Worm (Caenorhabditis elegans) whole organism, L1 larva: ENCODE measurements around the gene F52H2.1.
A peak's percentile ranks its signal among the peaks of the same experiment; 100 is the strongest.

Experiments
- C04F5.9 ChIP-seq: sonication (generic microtip); optimal IDR thresholded peaks from 2 replicates; lab custom pipeline; 2016; ENCODE audit warnings: missing genetic modification characterization, missing compliant biosample characterization
- C34B4.2 ChIP-seq: sonication (generic microtip); optimal IDR thresholded peaks from 2 replicates; lab custom pipeline; 2017; ENCODE audit warnings: mild to moderate bottlenecking, missing genetic modification characterization, missing compliant biosample characterization
- F16B12.6 ChIP-seq: fragments of 150-350 bp; optimal IDR thresholded peaks from 2 replicates; lab custom pipeline; 2014; ENCODE audit warnings: missing biosample characterization, missing genetic modification characterization
- Y116A8C.19 ChIP-seq: sonication (generic microtip); optimal IDR thresholded peaks from 2 replicates; lab custom pipeline; 2016; ENCODE audit warnings: missing compliant biosample characterization, missing genetic modification characterization, borderline replicate concordance
- aha-1 ChIP-seq: fragments of 150-350 bp; optimal IDR thresholded peaks from 2 replicates; lab custom pipeline; 2014; ENCODE audit warnings: missing biosample characterization, missing genetic modification characterization
- ama-1 ChIP-seq: fragments of 150-350 bp; optimal IDR thresholded peaks from 2 replicates; lab custom pipeline; 2014
- ceh-8 ChIP-seq: fragments of 200-800 bp; sonication (Bioruptor generic); optimal IDR thresholded peaks from 2 replicates; lab custom pipeline; 2018; ENCODE audit warnings: mild to moderate bottlenecking, missing genetic modification characterization, moderate library complexity, missing compliant biosample characterization
- ceh-82 ChIP-seq, 3 experiments: fragments of 150-350 bp in 1 of 3; sonication (generic microtip) in 2 of 3; optimal IDR thresholded peaks; 2 replicates each; lab custom pipeline; 2014 to 2017; ENCODE audit warnings: missing biosample characterization in 3 of 3, missing genetic modification characterization in 3 of 3
- ceh-90 ChIP-seq: sonication (generic microtip); optimal IDR thresholded peaks from 2 replicates; lab custom pipeline; 2016; ENCODE audit warnings: missing genetic modification characterization, missing compliant biosample characterization
- dpl-1 ChIP-seq, 3 experiments: fragments of 150-350 bp in 2 of 3; sonication (generic microtip) in 1 of 3; optimal IDR thresholded peaks; 2 replicates each; lab custom pipeline; 2014 to 2017; ENCODE audit warnings: missing biosample characterization in 3 of 3, missing genetic modification characterization in 3 of 3, missing genetic modification reagents in 3 of 3
- dsc-1 ChIP-seq: sonication (generic microtip); optimal IDR thresholded peaks from 2 replicates; lab custom pipeline; 2016; ENCODE audit warnings: mild to moderate bottlenecking, missing genetic modification characterization, missing compliant biosample characterization
- efl-1 ChIP-seq, 4 experiments: fragments of 150-350 bp; optimal IDR thresholded peaks in 3 of 4; peaks in 1 of 4; 1 replicate in 1 of 4; 2 replicates in 3 of 4; lab custom pipeline; 2014; ENCODE audit warnings: missing biosample characterization in 2 of 4, missing genetic modification characterization in 2 of 4, missing genetic modification reagents in 2 of 4
- efl-3 ChIP-seq: fragments of 200-800 bp; sonication (Bioruptor generic); optimal IDR thresholded peaks from 2 replicates; lab custom pipeline; 2018; ENCODE audit warnings: mild to moderate bottlenecking, missing genetic modification characterization, missing compliant biosample characterization
- egl-13 ChIP-seq: sonication (generic microtip); optimal IDR thresholded peaks from 2 replicates; lab custom pipeline; 2016; ENCODE audit warnings: missing genotype, missing genetic modification reagents, missing genetic modification characterization, missing compliant biosample characterization
- elt-2 ChIP-seq: sonication (generic microtip); optimal IDR thresholded peaks from 2 replicates; lab custom pipeline; 2016; ENCODE audit warnings: missing genetic modification characterization, mild to moderate bottlenecking, inconsistent platforms, missing compliant biosample characterization, missing genetic modification reagents
- fkh-10 ChIP-seq: sonication (generic microtip); optimal IDR thresholded peaks from 2 replicates; lab custom pipeline; 2017; ENCODE audit warnings: missing biosample characterization, missing genetic modification reagents, missing genetic modification characterization
- fkh-4 ChIP-seq: sonication (generic microtip); optimal IDR thresholded peaks from 2 replicates; lab custom pipeline; 2016; ENCODE audit warnings: missing compliant biosample characterization, missing genetic modification characterization, borderline replicate concordance
- grh-1 ChIP-seq: fragments of 200-800 bp; sonication (Bioruptor generic); IDR thresholded peaks from 2 replicates; pipeline ENCODE4 v1.3.6; 2022; ENCODE audit warnings: missing genetic modification reagents, missing genetic modification characterization, missing compliant biosample characterization
- irx-1 ChIP-seq: sonication (generic microtip); optimal IDR thresholded peaks from 2 replicates; lab custom pipeline; 2016; ENCODE audit warnings: missing genetic modification characterization, missing compliant biosample characterization
- isw-1 ChIP-seq: fragments of 200-800 bp; sonication (Bioruptor generic); IDR thresholded peaks from 2 replicates; pipeline ENCODE4 v1.3.6; 2022; ENCODE audit warnings: missing genetic modification characterization, missing compliant biosample characterization
- jun-1 ChIP-seq: fragments of 150-350 bp; optimal IDR thresholded peaks from 2 replicates; lab custom pipeline; 2014; ENCODE audit warnings: missing biosample characterization, missing genetic modification reagents, missing genetic modification characterization
- lin-15B ChIP-seq: fragments of 150-350 bp; sonication (generic microtip); optimal IDR thresholded peaks from 3 replicates; lab custom pipeline; 2014; ENCODE audit warnings: missing biosample characterization, missing genetic modification characterization
- lin-35 ChIP-seq, 2 experiments: fragments of 150-350 bp; optimal IDR thresholded peaks; 2 replicates each; lab custom pipeline; 2014; ENCODE audit warnings: missing biosample characterization in 2 of 2, missing genetic modification characterization in 2 of 2, missing genetic modification reagents in 2 of 2
- mab-9 ChIP-seq: fragments of 200-800 bp; sonication (Bioruptor generic); IDR thresholded peaks from 2 replicates; pipeline ENCODE4 v1.3.6; 2022; ENCODE audit warnings: missing genetic modification reagents, missing genetic modification characterization, missing compliant biosample characterization
- mef-2 ChIP-seq: fragments of 150-350 bp; optimal IDR thresholded peaks from 2 replicates; lab custom pipeline; 2014; ENCODE audit warnings: missing biosample characterization, missing genetic modification characterization
- mep-1 ChIP-seq: fragments of 150-350 bp; optimal IDR thresholded peaks from 2 replicates; lab custom pipeline; 2014; ENCODE audit warnings: missing biosample characterization, missing genetic modification characterization
- nhr-12 ChIP-seq: sonication (generic microtip); optimal IDR thresholded peaks from 2 replicates; lab custom pipeline; 2017; ENCODE audit warnings: missing biosample characterization, missing genetic modification characterization
- nhr-28 ChIP-seq: fragments of 150-350 bp; optimal IDR thresholded peaks from 2 replicates; lab custom pipeline; 2014; ENCODE audit warnings: missing biosample characterization, missing genetic modification characterization
- nhr-71 ChIP-seq: sonication (generic microtip); optimal IDR thresholded peaks from 2 replicates; lab custom pipeline; 2016; ENCODE audit warnings: mild to moderate bottlenecking, missing genetic modification characterization, moderate library complexity, missing compliant biosample characterization
- nhr-77 ChIP-seq: fragments of 150-350 bp; optimal IDR thresholded peaks from 2 replicates; lab custom pipeline; 2014; ENCODE audit warnings: missing biosample characterization, missing genetic modification characterization
- nhr-85 ChIP-seq: sonication (generic microtip); peaks from one replicate; lab custom pipeline; 2016; ENCODE audit warnings: missing genetic modification characterization, inconsistent platforms, missing compliant biosample characterization
- nhr-90 ChIP-seq: sonication (generic microtip); optimal IDR thresholded peaks from 2 replicates; lab custom pipeline; 2016; ENCODE audit warnings: mild to moderate bottlenecking, missing genetic modification characterization, missing compliant biosample characterization; ENCODE audit not compliant: poor library complexity
- pax-3 ChIP-seq: fragments of 200-800 bp; sonication (Bioruptor generic); optimal IDR thresholded peaks from 2 replicates; lab custom pipeline; 2018; ENCODE audit warnings: mild to moderate bottlenecking, missing genetic modification characterization, moderate library complexity, missing compliant biosample characterization
- pqm-1 ChIP-seq: sonication (generic microtip); optimal IDR thresholded peaks from 3 replicates; lab custom pipeline; 2017; ENCODE audit warnings: missing biosample characterization, missing genetic modification characterization
- snpc-4 ChIP-seq: fragments of 150-350 bp; optimal IDR thresholded peaks from 2 replicates; lab custom pipeline; 2014; ENCODE audit warnings: missing biosample characterization, missing genetic modification characterization
- snu-23 ChIP-seq: sonication (generic microtip); optimal IDR thresholded peaks from 2 replicates; lab custom pipeline; 2016; ENCODE audit warnings: missing genetic modification characterization, missing compliant biosample characterization
- sox-4 ChIP-seq: sonication (generic microtip); optimal IDR thresholded peaks from 2 replicates; lab custom pipeline; 2016; ENCODE audit warnings: missing genetic modification characterization, missing compliant biosample characterization
- sup-37 ChIP-seq: fragments of 200-800 bp; sonication (Bioruptor generic); optimal IDR thresholded peaks from 2 replicates; lab custom pipeline; 2018; ENCODE audit warnings: mild to moderate bottlenecking, missing genetic modification characterization, missing compliant biosample characterization
- swsn-7 ChIP-seq: sonication (generic microtip); optimal IDR thresholded peaks from 2 replicates; lab custom pipeline; 2016; ENCODE audit warnings: missing genetic modification characterization, missing compliant biosample characterization
- tlp-1 ChIP-seq: fragments of 150-350 bp; optimal IDR thresholded peaks from 2 replicates; lab custom pipeline; 2014; ENCODE audit warnings: missing biosample characterization, missing genetic modification characterization
- unc-62 ChIP-seq: fragments of 150-350 bp; optimal IDR thresholded peaks from 2 replicates; lab custom pipeline; 2014; ENCODE audit warnings: missing biosample characterization, missing genetic modification reagents, missing genetic modification characterization
- unc-86 ChIP-seq: sonication (generic microtip); optimal IDR thresholded peaks from 2 replicates; lab custom pipeline; 2016; ENCODE audit warnings: missing genetic modification characterization, missing compliant biosample characterization
- unc-98 ChIP-seq: fragments of 200-800 bp; sonication (Bioruptor generic); IDR thresholded peaks from 2 replicates; pipeline ENCODE4 v1.3.6; 2022; ENCODE audit warnings: missing genetic modification characterization, missing compliant biosample characterization
- vab-15 ChIP-seq: sonication (generic microtip); optimal IDR thresholded peaks from 2 replicates; lab custom pipeline; 2017; ENCODE audit warnings: missing genotype, mild to moderate bottlenecking, missing genetic modification characterization, missing compliant biosample characterization
- xbp-1 ChIP-seq: sonication (generic microtip); optimal IDR thresholded peaks from 2 replicates; lab custom pipeline; 2016; ENCODE audit warnings: missing genetic modification characterization, missing compliant biosample characterization
- zag-1 ChIP-seq: fragments of 150-350 bp; optimal IDR thresholded peaks from 2 replicates; lab custom pipeline; 2014; ENCODE audit warnings: missing biosample characterization, missing genetic modification characterization
- ztf-11 ChIP-seq, 2 experiments: sonication (generic microtip); optimal IDR thresholded peaks; 2 replicates each; lab custom pipeline; 2016 to 2017; ENCODE audit warnings: missing genetic modification characterization in 2 of 2, missing biosample characterization in 1 of 2, missing compliant biosample characterization in 1 of 2

Gene F52H2.1

DNA sequence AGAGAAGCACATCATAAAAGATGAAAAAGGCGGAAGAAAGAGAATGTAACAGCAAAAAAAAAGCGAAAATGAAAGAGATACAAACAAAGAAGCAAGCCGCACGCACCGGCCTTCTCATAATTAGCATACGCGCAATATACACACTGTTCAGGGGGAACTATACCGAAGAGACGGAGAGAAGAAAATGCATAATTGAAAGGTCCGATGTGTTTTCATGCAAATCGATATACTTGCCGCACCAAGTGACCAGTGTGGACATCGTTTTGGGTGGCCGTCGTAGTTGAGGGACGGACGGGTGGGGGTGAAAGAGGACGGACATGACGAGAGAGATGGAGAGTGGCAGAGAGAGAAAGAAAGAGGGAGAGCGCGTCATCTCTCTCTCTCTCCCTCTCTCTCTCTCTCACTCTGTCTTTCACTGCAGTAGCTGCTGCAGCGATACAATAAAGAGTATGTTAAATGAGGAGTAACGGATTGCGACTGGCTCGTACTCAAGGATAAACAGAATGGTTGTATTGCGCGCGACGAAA, 36.6 kb upstream of the F52H2.1 start (continued):
- TF ChIP-seq sox-4 (tag; lab: Kevin White, UChicago) (no peak), swsn-7 (tag; lab: Kevin White, UChicago) (peak; percentile 88), irx-1 (tag; lab: Kevin White, UChicago) (peak; percentile 51), ceh-8 (peak; percentile 36), dpl-1 (GFP tag; optimal IDR thresholded peaks at IDR 0.05; lab: Kevin White, UChicago) (peak; percentile 12 to 36 (median 32)), unc-98 (GFP tag; lab: Robert Waterston, UW) (no peak), elt-2 (no peak), efl-1 (optimal IDR thresholded peaks at IDR 0.05; lab: Kevin White, UChicago) (peak; percentile 64 to 77), efl-1 (GFP tag; optimal IDR thresholded peaks at IDR 0.05 in 1 of 2; lab: Kevin White, UChicago) (peak in 1 of 2 experiments; percentile 94), fkh-4 (tag; lab: Kevin White, UChicago) (no peak), pax-3 (tag; lab: Kevin White, UChicago) (peak; percentile 61), ceh-82 (tag; optimal IDR thresholded peaks at IDR 0.05; lab: Kevin White, UChicago) (peak; percentile 83 to 89 (median 86)), nhr-71 (tag; lab: Kevin White, UChicago) (peak; percentile 95), egl-13 (tag; lab: Kevin White, UChicago) (peak; percentile 90), mep-1 (tag; lab: Kevin White, UChicago) (peak; percentile 79), C04F5.9 (tag; lab: Kevin White, UChicago) (peak; percentile 56), nhr-85 (tag; lab: Kevin White, UChicago) (peak; percentile 95), zag-1 (tag; lab: Kevin White, UChicago) (peak; percentile 60), nhr-12 (tag; lab: Kevin White, UChicago) (no peak), mab-9 (GFP tag; lab: Robert Waterston, UW) (peak; percentile 66; the same call in 1 of the 2 replicates), ceh-90 (tag; lab: Kevin White, UChicago) (no peak), sup-37 (GFP tag; lab: Kevin White, UChicago) (peak; percentile 74), jun-1 (tag; lab: Kevin White, UChicago) (peak; percentile 79), nhr-77 (peak; percentile 85), lin-15B (tag; lab: Kevin White, UChicago) (no peak), fkh-10 (GFP tag; lab: Kevin White, UChicago) (peak; percentile 85), vab-15 (tag; lab: Kevin White, UChicago) (no peak), dsc-1 (tag; lab: Kevin White, UChicago) (peak; percentile 82), ama-1 (lab: Kevin White, UChicago) (no peak), unc-62 (GFP tag; lab: Kevin White, UChicago) (no peak), grh-1 (peak; percentile 64), isw-1 (GFP tag; lab: Robert Waterston, UW) (peak; percentile 44), tlp-1 (tag; lab: Kevin White, UChicago) (no peak), mef-2 (no peak), lin-35 (GFP tag; optimal IDR thresholded peaks at IDR 0.05; lab: Kevin White, UChicago) (peak; percentile 55 to 74), nhr-28 (no peak), nhr-90 (tag; lab: Kevin White, UChicago) (peak; percentile 75), F16B12.6 (tag; lab: Kevin White, UChicago) (no peak), snpc-4 (tag; lab: Kevin White, UChicago) (peak; percentile 62), snu-23 (peak; percentile 92), aha-1 (peak; percentile 76), ztf-11 (tag; optimal IDR thresholded peaks at IDR 0.05; lab: Kevin White, UChicago) (peak in 1 of 2 experiments; percentile 79), Y116A8C.19 (tag; lab: Kevin White, UChicago) (no peak), pqm-1 (tag; lab: Kevin White, UChicago) (no peak), efl-3 (GFP tag; lab: Kevin White, UChicago) (no peak), C34B4.2 (tag; lab: Kevin White, UChicago) (no peak), xbp-1 (tag; lab: Kevin White, UChicago) (peak; percentile 83), unc-86 (tag; lab: Kevin White, UChicago) (peak; percentile 84)
- TF ChIP-seq, all 84 proteins: peak for 53
